Worm (Caenorhabditis elegans) whole organism, mixed stage, embryonic: ENCODE results near the gene C32D5.8.

Source experiments
- bed-3 ChIP-seq: fragments of 200-800 bp; sonication (Bioruptor generic); optimal IDR thresholded peaks from 3 replicates; lab custom pipeline; 2018; ENCODE audit warnings: mild to moderate bottlenecking, missing genetic modification characterization, moderate library complexity, missing compliant biosample characterization
- blmp-1 ChIP-seq: fragments of 150-350 bp; optimal IDR thresholded peaks from 2 replicates; lab custom pipeline; 2014; ENCODE audit warnings: missing biosample characterization, missing genetic modification characterization
- ceh-43 ChIP-seq: fragments of 200-800 bp; sonication (Bioruptor generic); optimal IDR thresholded peaks from 2 replicates; lab custom pipeline; 2018; ENCODE audit warnings: mild to moderate bottlenecking, missing genetic modification characterization, moderate library complexity, missing compliant biosample characterization
- ceh-83 ChIP-seq: fragments of 200-800 bp; sonication (Bioruptor generic); optimal IDR thresholded peaks from 2 replicates; lab custom pipeline; 2018; ENCODE audit warnings: mild to moderate bottlenecking, missing genetic modification characterization, missing compliant biosample characterization
- ces-1 ChIP-seq: fragments of 150-350 bp; optimal IDR thresholded peaks from 2 replicates; lab custom pipeline; 2014; ENCODE audit warnings: missing biosample characterization, missing genetic modification reagents, missing genetic modification characterization
- cnd-1 ChIP-seq: fragments of 200-800 bp; sonication (Bioruptor generic); optimal IDR thresholded peaks from 2 replicates; lab custom pipeline; 2018; ENCODE audit warnings: mild to moderate bottlenecking, missing genetic modification characterization, missing compliant biosample characterization
- drap-1 ChIP-seq: fragments of 200-800 bp; sonication (Bioruptor generic); optimal IDR thresholded peaks from 3 replicates; lab custom pipeline; 2018; ENCODE audit warnings: mild to moderate bottlenecking, missing genetic modification characterization, missing compliant biosample characterization
- elt-1 ChIP-seq: sonication (generic microtip); optimal IDR thresholded peaks from 2 replicates; lab custom pipeline; 2017; ENCODE audit warnings: missing genetic modification characterization, mild to moderate bottlenecking, missing compliant biosample characterization, antibody characterized with exemption, moderate library complexity, borderline replicate concordance; ENCODE audit not compliant: insufficient read depth
- ham-2 ChIP-seq: fragments of 200-800 bp; sonication (Bioruptor generic); optimal IDR thresholded peaks from 2 replicates; lab custom pipeline; 2018; ENCODE audit warnings: mild to moderate bottlenecking, missing genetic modification characterization, missing compliant biosample characterization
- hlh-1 ChIP-seq: fragments of 150-350 bp; optimal IDR thresholded peaks from 2 replicates; lab custom pipeline; 2014; ENCODE audit warnings: missing biosample characterization, missing genetic modification reagents, missing genetic modification characterization
- lin-13 ChIP-seq: fragments of 150-350 bp; optimal IDR thresholded peaks from 2 replicates; lab custom pipeline; 2014; ENCODE audit warnings: missing biosample characterization, missing genetic modification characterization
- lin-32 ChIP-seq: fragments of 200-800 bp; sonication (Bioruptor generic); optimal IDR thresholded peaks from 2 replicates; lab custom pipeline; 2018; ENCODE audit warnings: mild to moderate bottlenecking, missing genetic modification characterization, missing compliant biosample characterization
- lsy-2 ChIP-seq: fragments of 150-350 bp; optimal IDR thresholded peaks from 2 replicates; lab custom pipeline; 2014; ENCODE audit warnings: missing biosample characterization, missing genetic modification characterization
- mab-5 ChIP-seq: fragments of 150-350 bp; optimal IDR thresholded peaks from 2 replicates; lab custom pipeline; 2014; ENCODE audit warnings: missing biosample characterization, missing genetic modification characterization
- mep-1 ChIP-seq: fragments of 150-350 bp; optimal IDR thresholded peaks from 2 replicates; lab custom pipeline; 2017; ENCODE audit warnings: missing biosample characterization, missing genetic modification reagents, missing genetic modification characterization, inconsistent platforms
- mls-2 ChIP-seq: sonication (generic microtip); optimal IDR thresholded peaks from 2 replicates; lab custom pipeline; 2016; ENCODE audit warnings: mild to moderate bottlenecking, missing genetic modification characterization, moderate library complexity, missing compliant biosample characterization
- nhr-12 ChIP-seq: fragments of 150-350 bp; optimal IDR thresholded peaks from 2 replicates; lab custom pipeline; 2014; ENCODE audit warnings: missing biosample characterization, missing genetic modification characterization
- nhr-2 ChIP-seq: fragments of 150-350 bp; optimal IDR thresholded peaks from 2 replicates; lab custom pipeline; 2014; ENCODE audit warnings: missing biosample characterization, missing genetic modification characterization
- nhr-237 ChIP-seq: fragments of 150-350 bp; optimal IDR thresholded peaks from 2 replicates; lab custom pipeline; 2014; ENCODE audit warnings: missing biosample characterization, missing genetic modification characterization
- nhr-28 ChIP-seq: fragments of 150-350 bp; optimal IDR thresholded peaks from 2 replicates; lab custom pipeline; 2014; ENCODE audit warnings: missing biosample characterization, missing genetic modification characterization
- nhr-76 ChIP-seq: sonication (generic microtip); optimal IDR thresholded peaks from 2 replicates; lab custom pipeline; 2017; ENCODE audit warnings: missing biosample characterization, missing genetic modification characterization
- pha-4 ChIP-seq: fragments of 150-350 bp; optimal IDR thresholded peaks from 2 replicates; lab custom pipeline; 2018; ENCODE audit warnings: missing biosample characterization, missing genetic modification reagents, missing genetic modification characterization
- sem-2 ChIP-seq: fragments of 200-800 bp; sonication (Bioruptor generic); optimal IDR thresholded peaks from 2 replicates; lab custom pipeline; 2018; ENCODE audit warnings: mild to moderate bottlenecking, missing genetic modification characterization, missing compliant biosample characterization
- snpc-4 ChIP-seq: fragments of 150-350 bp; optimal IDR thresholded peaks from 2 replicates; lab custom pipeline; 2014; ENCODE audit warnings: missing biosample characterization, missing genetic modification characterization
- sptf-1 ChIP-seq: sonication (generic microtip); optimal IDR thresholded peaks from 2 replicates; lab custom pipeline; 2017; ENCODE audit warnings: mild to moderate bottlenecking, missing genetic modification characterization, moderate library complexity, missing compliant biosample characterization
- tbx-8 ChIP-seq: fragments of 200-800 bp; sonication (Bioruptor generic); optimal IDR thresholded peaks from 2 replicates; lab custom pipeline; 2018; ENCODE audit warnings: mild to moderate bottlenecking, missing genetic modification characterization, moderate library complexity, missing compliant biosample characterization
- unc-120 ChIP-seq: sonication (generic microtip); optimal IDR thresholded peaks from 2 replicates; lab custom pipeline; 2017; ENCODE audit warnings: missing genetic modification characterization, missing compliant biosample characterization; ENCODE audit not compliant: poor library complexity, severe bottlenecking
- unc-39 ChIP-seq: fragments of 150-350 bp; optimal IDR thresholded peaks from 2 replicates; lab custom pipeline; 2014; ENCODE audit warnings: missing biosample characterization, missing genetic modification characterization
- unc-62 ChIP-seq: fragments of 150-350 bp; optimal IDR thresholded peaks from 2 replicates; lab custom pipeline; 2014; ENCODE audit warnings: missing biosample characterization, missing genetic modification reagents, missing genetic modification characterization
- zip-8 ChIP-seq: fragments of 150-350 bp; optimal IDR thresholded peaks from 2 replicates; lab custom pipeline; 2014; ENCODE audit warnings: missing biosample characterization, missing genetic modification characterization

Gene C32D5.8

DNA sequence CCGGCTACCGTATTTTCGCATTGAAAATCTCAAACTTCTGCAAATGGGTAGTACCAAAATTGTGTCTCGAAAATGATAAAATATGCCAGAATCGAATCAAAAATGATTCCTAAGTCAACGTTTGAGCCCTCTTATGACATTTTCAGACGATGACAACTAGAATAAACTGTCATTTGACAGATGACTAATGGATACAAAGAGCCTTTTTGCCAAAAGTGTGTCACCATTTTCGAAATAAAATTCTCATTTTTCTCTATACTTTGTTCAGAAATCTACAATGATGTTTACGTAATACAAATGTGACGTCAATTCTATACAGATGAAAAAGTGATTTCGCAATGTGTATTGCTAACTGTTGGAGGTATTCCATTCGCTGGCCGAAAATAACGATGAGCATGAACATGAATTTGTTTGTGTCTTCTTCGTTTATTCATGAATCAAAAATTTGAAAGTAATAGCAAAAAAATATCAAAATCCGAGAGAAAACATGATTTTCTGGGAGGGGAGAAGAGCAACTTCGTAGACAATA lies 851 bp upstream of the C32D5.8 start:
- TF ChIP-seq cnd-1 (tag; lab: Kevin White, UChicago) (peak; percentile 5), sem-2 (GFP tag; lab: Kevin White, UChicago) (no peak), unc-120 (no peak), ceh-83 (GFP tag; lab: Kevin White, UChicago) (peak; percentile 67), tbx-8 (GFP tag; lab: Kevin White, UChicago) (peak; percentile 14)

DNA sequence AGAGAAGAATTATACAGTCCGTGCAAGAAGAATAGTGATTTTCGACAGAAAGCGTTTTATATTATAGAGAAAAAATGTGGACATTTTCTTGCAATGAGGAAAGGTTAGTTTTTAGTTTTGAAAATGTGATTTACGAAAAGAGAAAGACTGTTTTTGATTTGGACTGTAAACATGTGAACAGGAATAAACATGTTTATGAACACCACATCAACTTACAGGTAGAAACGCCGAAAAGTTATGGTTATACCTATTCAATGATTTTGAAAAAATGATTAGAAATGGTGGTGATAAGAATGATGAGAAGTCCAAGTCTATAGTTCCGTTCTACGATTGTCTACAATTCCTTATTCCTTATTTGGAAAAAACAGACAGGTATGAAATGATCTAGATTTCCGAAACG lies 1.3 kb downstream of the C32D5.8 start:
- TF ChIP-seq nhr-76 (tag; lab: Kevin White, UChicago) (no peak), nhr-2 (no peak), ceh-83 (GFP tag; lab: Kevin White, UChicago) (no peak), unc-62 (no peak), ces-1 (GFP tag; lab: Kevin White, UChicago) (no peak), mab-5 (tag; lab: Kevin White, UChicago) (no peak), lin-32 (GFP tag; lab: Kevin White, UChicago) (no peak), unc-120 (no peak), zip-8 (tag; lab: Kevin White, UChicago) (no peak), tbx-8 (GFP tag; lab: Kevin White, UChicago) (no peak), cnd-1 (tag; lab: Kevin White, UChicago) (no peak), blmp-1 (no peak), ceh-43 (GFP tag; lab: Kevin White, UChicago) (no peak), hlh-1 (tag; lab: Kevin White, UChicago) (no peak), ham-2 (GFP tag; lab: Kevin White, UChicago) (no peak), nhr-12 (no peak), mls-2 (tag; lab: Kevin White, UChicago) (no peak)

DNA sequence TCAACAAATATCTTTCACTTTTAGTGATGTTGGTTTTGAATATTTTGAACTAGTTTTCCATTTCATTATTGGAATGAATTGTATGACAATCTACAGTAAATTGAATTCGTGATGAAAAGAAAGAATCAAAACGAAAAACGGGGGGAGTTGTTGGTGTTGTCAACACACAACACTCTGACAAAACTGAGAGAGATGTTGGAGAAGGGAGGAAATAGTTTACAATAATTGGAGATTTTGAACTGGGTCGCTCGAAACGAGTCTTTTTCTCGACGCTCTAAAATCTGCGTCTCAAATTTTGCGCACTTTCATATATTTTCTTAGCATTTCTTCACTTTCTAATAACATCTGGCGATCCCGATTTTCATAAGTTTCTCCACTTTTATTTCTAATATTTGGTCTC lies 1.9 kb downstream of the C32D5.8 start, which contains the start of gene txt-18:
Gene txt-18, plus strand, starts transcription at position 180 of the 400 bp plus-strand sequence.
- TF ChIP-seq unc-62, result no peak
- TF ChIP-seq nhr-12, result no peak
- TF ChIP-seq nhr-237 (tag; lab: Kevin White, UChicago), result peak; percentile 42
- no peak for TF ChIP-seq tbx-8 (GFP tag; lab: Kevin White, UChicago)
- TF ChIP-seq sptf-1 (tag; lab: Kevin White, UChicago), result no peak
- TF ChIP-seq snpc-4 (tag; lab: Kevin White, UChicago), result no peak

DNA sequence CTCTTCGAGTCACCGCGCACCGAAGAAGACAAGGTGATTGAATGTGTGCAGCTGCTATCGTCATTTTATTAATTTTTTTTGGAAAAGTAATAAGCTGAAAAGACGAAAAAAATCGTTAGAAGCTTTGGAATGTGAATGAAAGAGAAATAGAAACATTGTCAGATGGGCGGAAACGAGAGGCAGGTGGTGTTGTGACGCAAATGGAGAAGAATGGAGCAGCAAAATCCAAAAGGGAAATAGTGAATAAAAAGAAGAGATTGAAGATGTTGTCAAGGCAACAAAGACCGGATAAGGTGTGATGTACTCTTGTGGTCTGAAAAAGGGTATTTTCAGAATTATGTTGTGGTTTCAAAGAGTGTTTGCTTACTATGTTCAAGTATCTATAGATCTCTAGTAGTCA lies 3.3 kb downstream of the C32D5.8 start:
- TF ChIP-seq unc-39 (tag; lab: Kevin White, UChicago) (no peak), lin-13 (no peak), sem-2 (GFP tag; lab: Kevin White, UChicago) (no peak), mab-5 (tag; lab: Kevin White, UChicago) (no peak), unc-120 (no peak), nhr-12 (no peak), ceh-83 (GFP tag; lab: Kevin White, UChicago) (no peak), ham-2 (GFP tag; lab: Kevin White, UChicago) (no peak), drap-1 (GFP tag; lab: Kevin White, UChicago) (no peak), blmp-1 (no peak), hlh-1 (tag; lab: Kevin White, UChicago) (no peak), nhr-76 (tag; lab: Kevin White, UChicago) (no peak), elt-1 (tag; lab: Kevin White, UChicago) (no peak), nhr-237 (tag; lab: Kevin White, UChicago) (no peak), bed-3 (no peak), lsy-2 (no peak)

DNA sequence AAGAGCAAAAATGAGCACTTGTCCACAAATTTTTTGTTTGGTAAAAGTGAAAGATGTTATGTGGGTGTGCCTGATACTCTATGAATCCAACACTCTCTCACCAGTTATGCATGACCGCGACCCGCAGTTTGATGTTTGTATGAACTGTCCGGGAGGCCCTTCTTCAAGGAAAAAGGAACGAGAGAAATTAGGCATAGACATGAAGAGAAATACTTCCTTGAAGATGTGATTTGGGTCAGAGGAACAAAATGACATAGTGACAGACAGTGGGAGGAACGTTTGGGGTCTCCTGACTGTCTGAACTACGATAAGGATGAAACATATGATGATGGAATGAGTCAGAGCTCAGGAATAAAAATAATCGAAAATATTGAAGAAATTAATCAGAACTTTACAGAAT lies 4.7 kb downstream of the C32D5.8 start:
- TF ChIP-seq ham-2 (GFP tag; lab: Kevin White, UChicago) (no peak), blmp-1 (no peak), pha-4 (no peak), unc-39 (tag; lab: Kevin White, UChicago) (no peak), mep-1 (tag; lab: Kevin White, UChicago) (no peak), nhr-28 (tag; lab: Kevin White, UChicago) (no peak)

DNA sequence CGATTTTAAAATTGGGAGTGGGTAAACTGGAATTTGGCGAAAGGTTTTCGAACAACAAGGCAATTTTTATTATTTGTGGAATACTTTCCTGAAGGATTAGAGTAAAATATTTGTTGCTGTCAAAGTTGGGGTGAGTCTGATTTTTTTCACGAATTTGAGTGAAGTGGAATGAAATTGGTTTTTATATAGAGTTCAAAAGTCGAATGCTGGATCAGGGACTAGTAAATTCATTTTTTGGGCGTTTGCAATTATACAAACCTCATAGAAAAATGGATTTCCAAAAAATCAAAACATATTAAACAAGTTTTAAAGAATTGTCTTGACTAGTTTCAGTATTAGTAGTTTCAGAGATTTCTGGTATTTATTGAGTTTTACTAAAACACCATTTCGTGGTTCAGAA lies 5.8 kb downstream of the C32D5.8 start, which contains the start of gene C32D5.7:
Gene C32D5.7, minus strand, starts transcription at position 101 of the 400 bp plus-strand sequence.
- TF ChIP-seq nhr-2 (no peak), cnd-1 (tag; lab: Kevin White, UChicago) (no peak)
